Worm (Caenorhabditis elegans): ENCODE measurements around the gene srg-22.

DNA sequence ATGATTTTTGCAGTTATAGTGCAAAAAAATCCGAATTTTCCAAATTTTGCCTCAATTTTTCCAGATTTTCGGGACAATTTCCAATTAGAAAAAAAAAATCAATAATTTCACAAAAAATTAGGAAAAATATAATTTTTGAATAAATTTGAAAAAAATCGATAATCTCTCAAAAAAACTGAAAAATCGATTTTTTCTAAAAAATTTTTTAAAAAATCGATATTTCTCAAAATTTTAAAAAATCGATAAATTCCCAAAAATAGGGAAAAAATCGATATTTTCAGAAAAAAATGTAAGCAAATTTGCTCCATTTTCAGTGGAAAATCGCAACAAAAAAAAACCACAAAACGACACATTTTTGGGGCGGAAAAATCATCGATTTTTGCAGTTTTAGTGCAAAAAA lies 25.4 kb downstream of the srg-22 start:
- TF ChIP-seq unc-39 (tag; optimal IDR thresholded peaks at IDR 0.05) (no peak), nhr-11 (tag; optimal IDR thresholded peaks at IDR 0.05) (no peak), skn-1 (tag; optimal IDR thresholded peaks at IDR 0.05) (no peak), fkh-2 (tag; optimal IDR thresholded peaks at IDR 0.05) (no peak), ama-1 (optimal IDR thresholded peaks at IDR 0.05) (no peak), snpc-4 (tag; optimal IDR thresholded peaks at IDR 0.05) (no peak), zag-1 (tag; optimal IDR thresholded peaks at IDR 0.05) (no peak), egl-27 (tag; optimal IDR thresholded peaks at IDR 0.05) (no peak), mml-1 (tag; optimal IDR thresholded peaks at IDR 0.05) (no peak), unc-62 (GFP tag; optimal IDR thresholded peaks at IDR 0.05) (no peak)
